Fruit fly (Drosophila melanogaster) whole organism, prepupa: Measurements from ENCODE around the gene CG43755.

Experiments
- CG3032 ChIP-seq: fragments of 200-800 bp; optimal IDR thresholded peaks from 2 replicates; lab custom pipeline; 2019; ENCODE audit warnings: missing biosample characterization, mild to moderate bottlenecking, missing genetic modification characterization, moderate library complexity
- CG6792 ChIP-seq: fragments of 200-800 bp; sonication (Bioruptor generic); optimal IDR thresholded peaks from 3 replicates; lab custom pipeline; 2016; ENCODE audit warnings: missing biosample characterization, missing genetic modification characterization
- Ets96B ChIP-seq: fragments of 200-800 bp; optimal IDR thresholded peaks from 2 replicates; lab custom pipeline; 2019; ENCODE audit warnings: missing biosample characterization, mild to moderate bottlenecking, missing genetic modification characterization, moderate library complexity
- Gug ChIP-seq: fragments of 200-800 bp; sonication (Bioruptor generic); IDR thresholded peaks from 2 replicates; pipeline ENCODE4 v1.3.6; 2022; ENCODE audit warnings: missing biosample characterization, missing genetic modification characterization
- Met ChIP-seq: fragments of 200-800 bp; sonication (Bioruptor generic); optimal IDR thresholded peaks from 3 replicates; lab custom pipeline; 2016; ENCODE audit warnings: missing biosample characterization, missing genetic modification characterization
- OdsH ChIP-seq: fragments of 200-800 bp; sonication (Bioruptor generic); optimal IDR thresholded peaks from 3 replicates; lab custom pipeline; 2016; ENCODE audit warnings: missing biosample characterization, missing genetic modification characterization
- Smox ChIP-seq: fragments of 200-800 bp; sonication (Bioruptor generic); optimal IDR thresholded peaks from 3 replicates; lab custom pipeline; 2016; ENCODE audit warnings: missing biosample characterization, missing genetic modification characterization
- Sox102F ChIP-seq: fragments of 200-800 bp; sonication (Bioruptor generic); optimal IDR thresholded peaks from 2 replicates; lab custom pipeline; 2016; ENCODE audit warnings: missing biosample characterization, mild to moderate bottlenecking, missing genetic modification characterization
- esn ChIP-seq: fragments of 200-800 bp; sonication (Bioruptor generic); optimal IDR thresholded peaks from 2 replicates; lab custom pipeline; 2016; ENCODE audit warnings: missing biosample characterization, mild to moderate bottlenecking, missing genetic modification characterization, moderate library complexity
- ss ChIP-seq, 2 experiments: fragments of 200-800 bp; sonication (Bioruptor generic); optimal IDR thresholded peaks; 2 replicates in 1 of 2; 3 replicates in 1 of 2; lab custom pipeline; 2017 to 2018; ENCODE audit warnings: mild to moderate bottlenecking in 2 of 2, missing biosample characterization in 2 of 2, missing genetic modification characterization in 2 of 2, moderate library complexity in 1 of 2

dm6 chr2L:366876-367275, 37.3 kb upstream of the CG43755 start:
- TF ChIP-seq Gug (GFP tag; lab: Robert Waterston, UW) = no peak
- TF ChIP-seq esn (GFP tag; lab: Kevin White, UChicago) = no peak
- no peak for TF ChIP-seq Met (GFP tag; lab: Kevin White, UChicago)
- no peak for TF ChIP-seq ss (GFP tag; optimal IDR thresholded peaks at IDR 0.05; lab: Kevin White, UChicago)
- no peak for TF ChIP-seq CG6792
- TF ChIP-seq Smox (GFP tag; lab: Kevin White, UChicago) = no peak
- no peak for TF ChIP-seq Ets96B
- no peak for TF ChIP-seq CG3032 (tag; lab: Kevin White, UChicago)
- no peak for TF ChIP-seq OdsH (GFP tag; lab: Kevin White, UChicago)
- TF ChIP-seq Sox102F = no peak
